Worm (Caenorhabditis elegans) whole organism, L1 larva: ENCODE data around the gene T11F8.4.

Experiments used
- aha-1 ChIP-seq: fragments of 150-350 bp; optimal IDR thresholded peaks from 2 replicates; lab custom pipeline; 2014; ENCODE audit warnings: missing biosample characterization, missing genetic modification characterization
- alr-1 ChIP-seq: fragments of 200-800 bp; sonication (Bioruptor generic); optimal IDR thresholded peaks from 2 replicates; lab custom pipeline; 2018; ENCODE audit warnings: borderline replicate concordance, mild to moderate bottlenecking, missing genetic modification characterization, missing compliant biosample characterization
- ama-1 ChIP-seq: fragments of 150-350 bp; optimal IDR thresholded peaks from 2 replicates; lab custom pipeline; 2014
- ceh-63 ChIP-seq: fragments of 200-800 bp; sonication (Bioruptor generic); optimal IDR thresholded peaks from 2 replicates; lab custom pipeline; 2018; ENCODE audit warnings: mild to moderate bottlenecking, missing genetic modification characterization, missing compliant biosample characterization
- ceh-90 ChIP-seq: sonication (generic microtip); optimal IDR thresholded peaks from 2 replicates; lab custom pipeline; 2016; ENCODE audit warnings: missing genetic modification characterization, missing compliant biosample characterization
- dpl-1 ChIP-seq, 3 experiments: fragments of 150-350 bp in 2 of 3; sonication (generic microtip) in 1 of 3; optimal IDR thresholded peaks; 2 replicates each; lab custom pipeline; 2014 to 2017; ENCODE audit warnings: missing biosample characterization in 3 of 3, missing genetic modification characterization in 3 of 3, missing genetic modification reagents in 3 of 3
- efl-1 ChIP-seq, 4 experiments: fragments of 150-350 bp; optimal IDR thresholded peaks in 3 of 4; peaks in 1 of 4; 1 replicate in 1 of 4; 2 replicates in 3 of 4; lab custom pipeline; 2014; ENCODE audit warnings: missing biosample characterization in 2 of 4, missing genetic modification characterization in 2 of 4, missing genetic modification reagents in 2 of 4
- elt-3 ChIP-seq, 6 experiments: fragments of 150-350 bp in 1 of 6; sonication (generic microtip); optimal IDR thresholded peaks; 2 replicates each; lab custom pipeline; 2017 to 2018; ENCODE audit warnings: missing biosample characterization in 6 of 6, missing genetic modification characterization in 6 of 6, inconsistent platforms in 1 of 6
- ets-5 ChIP-seq: fragments of 200-800 bp; sonication (Bioruptor generic); IDR thresholded peaks from 2 replicates; pipeline ENCODE4 v1.3.6; 2022; ENCODE audit warnings: missing genetic modification characterization, missing compliant biosample characterization
- fkh-10 ChIP-seq: sonication (generic microtip); optimal IDR thresholded peaks from 2 replicates; lab custom pipeline; 2017; ENCODE audit warnings: missing biosample characterization, missing genetic modification reagents, missing genetic modification characterization
- fkh-4 ChIP-seq: sonication (generic microtip); optimal IDR thresholded peaks from 2 replicates; lab custom pipeline; 2016; ENCODE audit warnings: missing compliant biosample characterization, missing genetic modification characterization, borderline replicate concordance
- fos-1 ChIP-seq: fragments of 150-350 bp; optimal IDR thresholded peaks from 2 replicates; lab custom pipeline; 2014; ENCODE audit warnings: missing biosample characterization, missing genetic modification characterization
- irx-1 ChIP-seq: sonication (generic microtip); optimal IDR thresholded peaks from 2 replicates; lab custom pipeline; 2016; ENCODE audit warnings: missing genetic modification characterization, missing compliant biosample characterization
- isw-1 ChIP-seq: fragments of 200-800 bp; sonication (Bioruptor generic); IDR thresholded peaks from 2 replicates; pipeline ENCODE4 v1.3.6; 2022; ENCODE audit warnings: missing genetic modification characterization, missing compliant biosample characterization
- lin-14 ChIP-seq: fragments of 200-800 bp; sonication (Bioruptor generic); optimal IDR thresholded peaks from 2 replicates; lab custom pipeline; 2018; ENCODE audit warnings: mild to moderate bottlenecking, missing genetic modification characterization, moderate library complexity, missing compliant biosample characterization
- lin-35 ChIP-seq, 2 experiments: fragments of 150-350 bp; optimal IDR thresholded peaks; 2 replicates each; lab custom pipeline; 2014; ENCODE audit warnings: missing biosample characterization in 2 of 2, missing genetic modification characterization in 2 of 2, missing genetic modification reagents in 2 of 2
- lin-39 ChIP-seq: fragments of 150-350 bp; optimal IDR thresholded peaks from 2 replicates; lab custom pipeline; 2014; ENCODE audit warnings: missing biosample characterization, missing genetic modification reagents, missing genetic modification characterization
- mab-9 ChIP-seq: fragments of 200-800 bp; sonication (Bioruptor generic); IDR thresholded peaks from 2 replicates; pipeline ENCODE4 v1.3.6; 2022; ENCODE audit warnings: missing genetic modification reagents, missing genetic modification characterization, missing compliant biosample characterization
- mdl-1 ChIP-seq, 2 experiments: fragments of 150-350 bp; optimal IDR thresholded peaks; 2 replicates each; lab custom pipeline; 2014 to 2017; ENCODE audit warnings: missing biosample characterization in 2 of 2, missing genetic modification characterization in 2 of 2, inconsistent platforms in 1 of 2
- mep-1 ChIP-seq: fragments of 150-350 bp; optimal IDR thresholded peaks from 2 replicates; lab custom pipeline; 2014; ENCODE audit warnings: missing biosample characterization, missing genetic modification characterization
- nhr-11 ChIP-seq: fragments of 150-350 bp; optimal IDR thresholded peaks from 2 replicates; lab custom pipeline; 2014; ENCODE audit warnings: missing biosample characterization, missing genetic modification characterization
- nhr-12 ChIP-seq: sonication (generic microtip); optimal IDR thresholded peaks from 2 replicates; lab custom pipeline; 2017; ENCODE audit warnings: missing biosample characterization, missing genetic modification characterization
- nhr-19 ChIP-seq: fragments of 200-800 bp; sonication (Bioruptor generic); conservative IDR thresholded peaks from 2 replicates; pipeline ENCODE4 v1.3.6; 2022; ENCODE audit warnings: missing genetic modification characterization, missing compliant biosample characterization
- nhr-20 ChIP-seq: sonication (generic microtip); optimal IDR thresholded peaks from 2 replicates; lab custom pipeline; 2016; ENCODE audit warnings: mild to moderate bottlenecking, missing genetic modification characterization, missing compliant biosample characterization
- nhr-85 ChIP-seq: sonication (generic microtip); peaks from one replicate; lab custom pipeline; 2016; ENCODE audit warnings: missing genetic modification characterization, inconsistent platforms, missing compliant biosample characterization
- nhr-90 ChIP-seq: sonication (generic microtip); optimal IDR thresholded peaks from 2 replicates; lab custom pipeline; 2016; ENCODE audit warnings: mild to moderate bottlenecking, missing genetic modification characterization, missing compliant biosample characterization; ENCODE audit not compliant: poor library complexity
- pag-3 ChIP-seq: sonication (generic microtip); optimal IDR thresholded peaks from 2 replicates; lab custom pipeline; 2017; ENCODE audit warnings: missing genetic modification characterization, mild to moderate bottlenecking, missing compliant biosample characterization, antibody characterized with exemption, borderline replicate concordance; ENCODE audit not compliant: insufficient read depth
- pax-3 ChIP-seq: fragments of 200-800 bp; sonication (Bioruptor generic); optimal IDR thresholded peaks from 2 replicates; lab custom pipeline; 2018; ENCODE audit warnings: mild to moderate bottlenecking, missing genetic modification characterization, moderate library complexity, missing compliant biosample characterization
- skn-1 ChIP-seq: fragments of 150-350 bp; optimal IDR thresholded peaks from 2 replicates; lab custom pipeline; 2014; ENCODE audit warnings: missing biosample characterization, missing genetic modification characterization
- snpc-4 ChIP-seq: fragments of 150-350 bp; optimal IDR thresholded peaks from 2 replicates; lab custom pipeline; 2014; ENCODE audit warnings: missing biosample characterization, missing genetic modification characterization
- snu-23 ChIP-seq: sonication (generic microtip); optimal IDR thresholded peaks from 2 replicates; lab custom pipeline; 2016; ENCODE audit warnings: missing genetic modification characterization, missing compliant biosample characterization
- sox-4 ChIP-seq: sonication (generic microtip); optimal IDR thresholded peaks from 2 replicates; lab custom pipeline; 2016; ENCODE audit warnings: missing genetic modification characterization, missing compliant biosample characterization
- sptf-1 ChIP-seq: fragments of 150-350 bp; optimal IDR thresholded peaks from 2 replicates; lab custom pipeline; 2014; ENCODE audit warnings: missing biosample characterization, missing genetic modification characterization
- swsn-7 ChIP-seq: sonication (generic microtip); optimal IDR thresholded peaks from 2 replicates; lab custom pipeline; 2016; ENCODE audit warnings: missing genetic modification characterization, missing compliant biosample characterization
- tlp-1 ChIP-seq: fragments of 150-350 bp; optimal IDR thresholded peaks from 2 replicates; lab custom pipeline; 2014; ENCODE audit warnings: missing biosample characterization, missing genetic modification characterization
- unc-30 ChIP-seq: sonication (generic microtip); optimal IDR thresholded peaks from 2 replicates; lab custom pipeline; 2017; ENCODE audit warnings: missing biosample characterization, missing genetic modification characterization
- unc-62 ChIP-seq: fragments of 150-350 bp; optimal IDR thresholded peaks from 2 replicates; lab custom pipeline; 2014; ENCODE audit warnings: missing biosample characterization, missing genetic modification reagents, missing genetic modification characterization
- xbp-1 ChIP-seq: sonication (generic microtip); optimal IDR thresholded peaks from 2 replicates; lab custom pipeline; 2016; ENCODE audit warnings: missing genetic modification characterization, missing compliant biosample characterization
- zip-4 ChIP-seq: fragments of 200-800 bp; sonication (Bioruptor generic); optimal IDR thresholded peaks from 2 replicates; lab custom pipeline; 2018; ENCODE audit warnings: mild to moderate bottlenecking, missing genetic modification characterization, moderate library complexity, missing compliant biosample characterization

T11F8.4 gene

ce11 chrIV:5501414-5501813, 25.0 kb upstream of the T11F8.4 start:
- TF ChIP-seq fkh-10 (no peak), sptf-1 (no peak), fkh-4 (tag; lab: Kevin White, UChicago) (no peak), sox-4 (tag; lab: Kevin White, UChicago) (no peak), ets-5 (GFP tag; lab: Robert Waterston, UW) (no peak), zip-4 (GFP tag; lab: Kevin White, UChicago) (no peak), swsn-7 (tag; lab: Kevin White, UChicago) (no peak), snpc-4 (no peak), nhr-85 (tag; lab: Kevin White, UChicago) (no peak), irx-1 (no peak), isw-1 (GFP tag; lab: Robert Waterston, UW) (no peak), alr-1 (tag; lab: Kevin White, UChicago) (no peak), fos-1 (tag; lab: Kevin White, UChicago) (no peak), efl-1 (optimal IDR thresholded peaks at IDR 0.05; lab: Kevin White, UChicago) (no peak), efl-1 (GFP tag; optimal IDR thresholded peaks at IDR 0.05 in 1 of 2; lab: Kevin White, UChicago) (no peak)

ce11 chrIV:5494099-5494498, 17.7 kb upstream of the T11F8.4 start:
- no peak for TF ChIP-seq irx-1
- no peak for TF ChIP-seq unc-30 (tag; lab: Kevin White, UChicago)
- no peak for TF ChIP-seq nhr-85 (tag; lab: Kevin White, UChicago)
- TF ChIP-seq efl-1 (optimal IDR thresholded peaks at IDR 0.05; lab: Kevin White, UChicago): no peak
- TF ChIP-seq efl-1 (GFP tag; optimal IDR thresholded peaks at IDR 0.05 in 1 of 2; lab: Kevin White, UChicago): peak in 1 of 2 experiments; percentile 54
- TF ChIP-seq lin-39 (tag; lab: Kevin White, UChicago): no peak
- TF ChIP-seq lin-14 (GFP tag; lab: Kevin White, UChicago): no peak
- TF ChIP-seq, all 84 proteins: peak for 1

- no peak for TF ChIP-seq tlp-1 (tag; lab: Kevin White, UChicago)
These were observed 17.3 kb upstream of the T11F8.4 start, which contains the start of gene B0273.1 for ce11 chrIV:5493692-5494091. Gene B0273.1, plus strand, starts transcription at chrIV:5493992.

- TF ChIP-seq ets-5 (GFP tag; lab: Robert Waterston, UW) (no peak), isw-1 (GFP tag; lab: Robert Waterston, UW) (no peak), nhr-11 (tag; lab: Kevin White, UChicago) (no peak), nhr-20 (tag; lab: Kevin White, UChicago) (no peak), aha-1 (no peak), dpl-1 (GFP tag; optimal IDR thresholded peaks at IDR 0.05; lab: Kevin White, UChicago) (no peak), elt-3 (tag; optimal IDR thresholded peaks at IDR 0.05; lab: Kevin White, UChicago) (no peak), xbp-1 (no peak), tlp-1 (tag; lab: Kevin White, UChicago) (no peak), snu-23 (GFP tag; lab: Kevin White, UChicago) (no peak), pag-3 (tag; lab: Kevin White, UChicago) (no peak), pax-3 (no peak), ceh-90 (tag; lab: Kevin White, UChicago) (no peak), lin-35 (GFP tag; optimal IDR thresholded peaks at IDR 0.05; lab: Kevin White, UChicago) (no peak), ama-1 (lab: Kevin White, UChicago) (no peak), skn-1 (tag; lab: Kevin White, UChicago) (no peak), mab-9 (GFP tag; lab: Robert Waterston, UW) (no peak)
- TF ChIP-seq, all 84 proteins: peak for 0
These were observed 16.8 kb upstream of the T11F8.4 start for ce11 chrIV:5493135-5493534.

DNA sequence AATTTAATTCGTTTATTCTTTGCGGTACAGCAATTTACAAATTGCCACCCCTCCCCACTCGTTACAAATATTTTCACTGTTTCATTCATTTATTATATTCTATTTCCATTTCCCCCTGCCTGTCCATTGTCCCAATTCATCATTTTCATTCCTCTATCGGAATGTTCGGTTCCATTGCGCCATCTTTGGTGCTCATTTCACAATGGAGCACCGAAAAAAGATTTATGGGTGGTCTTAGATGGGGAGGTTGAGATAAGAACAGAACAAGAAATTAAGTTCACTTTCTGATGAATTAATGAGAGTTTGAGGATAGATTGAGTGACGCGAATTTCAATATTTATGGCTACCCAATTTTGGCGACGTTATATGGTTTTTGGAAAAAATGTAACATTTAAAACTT, 15.8 kb upstream of the T11F8.4 start:
- TF ChIP-seq mdl-1 (tag; optimal IDR thresholded peaks at IDR 0.05; lab: Kevin White, UChicago) (no peak), fkh-4 (tag; lab: Kevin White, UChicago) (no peak), nhr-12 (no peak), sox-4 (tag; lab: Kevin White, UChicago) (no peak), snu-23 (GFP tag; lab: Kevin White, UChicago) (no peak), nhr-90 (tag; lab: Kevin White, UChicago) (no peak), unc-62 (GFP tag; lab: Kevin White, UChicago) (no peak), skn-1 (tag; lab: Kevin White, UChicago) (no peak), nhr-19 (GFP tag; lab: Robert Waterston, UW) (no peak), mep-1 (tag; lab: Kevin White, UChicago) (no peak), aha-1 (no peak), ceh-63 (GFP tag; lab: Kevin White, UChicago) (no peak), alr-1 (tag; lab: Kevin White, UChicago) (no peak)
